Fruit fly (Drosophila melanogaster) whole organism: Measurements from ENCODE around the gene Oli.

Experiments used
- Dll ChIP-seq: fragments of >200 bp; optimal IDR thresholded peaks from 2 replicates; lab custom pipeline; 2017
- EcR ChIP-seq, 2 experiments: fragments of >200 bp; optimal IDR thresholded peaks; 2 replicates each; lab custom pipeline; 2017; ENCODE audit warnings: missing biosample characterization in 2 of 2, missing genetic modification characterization in 2 of 2, missing genetic modification reagents in 2 of 2
- usp ChIP-seq: fragments of >200 bp; optimal IDR thresholded peaks from 2 replicates; lab custom pipeline; 2017; ENCODE audit warnings: missing biosample characterization, missing genetic modification characterization, mixed read lengths

DNA sequence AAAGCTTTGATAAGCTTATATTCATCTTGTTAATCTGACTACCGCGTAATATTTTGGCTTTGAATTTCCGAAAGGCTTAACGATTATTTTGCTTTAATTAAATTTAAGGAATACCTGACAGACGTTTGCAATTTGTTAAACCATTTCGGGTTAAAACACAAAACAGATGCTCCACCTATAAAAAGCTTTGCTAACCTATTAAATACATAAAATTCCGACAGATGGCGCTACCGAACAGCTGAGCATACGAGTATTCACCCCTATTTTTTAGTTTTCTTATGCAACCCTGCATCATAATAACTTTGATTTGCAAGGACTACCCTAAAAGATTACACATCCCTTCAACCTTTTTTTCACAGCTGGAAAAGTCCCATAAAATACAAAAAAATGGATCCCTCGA is 869 bp downstream of the Oli start:
- TF ChIP-seq EcR (GFP tag; optimal IDR thresholded peaks at IDR 0.05; lab: Kevin White, UChicago) (no peak), usp (no peak), Dll (no peak)
